Worm (Caenorhabditis elegans): Measurements from ENCODE around the gene mig-14.

DNA sequence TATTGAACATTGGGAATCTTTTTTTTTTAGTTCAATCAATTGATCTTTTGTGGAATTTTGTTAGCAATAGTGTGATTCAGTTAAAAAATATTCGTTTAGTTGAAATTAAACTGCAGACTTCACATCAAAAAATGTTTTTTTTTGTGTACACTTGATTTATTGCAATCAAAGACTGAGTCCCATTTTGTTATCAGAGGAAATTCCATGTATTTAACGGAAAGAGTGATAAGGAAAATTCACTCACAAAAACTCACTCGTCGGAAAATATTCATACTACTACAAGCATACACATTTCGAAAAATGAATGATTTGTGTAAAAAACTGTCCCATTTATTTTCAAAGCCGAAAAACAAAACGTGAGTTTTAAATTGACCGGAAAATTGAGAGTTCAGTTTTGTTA is 29.8 kb downstream of the mig-14 start, which contains the start of gene C01B9.1:
- no peak for TF ChIP-seq flt-1 (GFP tag; IDR thresholded peaks at IDR 0.05)
- TF ChIP-seq T22C8.4 (GFP tag; IDR thresholded peaks at IDR 0.05) = no peak

Measured in whole organism, midembryonic.